Worm (Caenorhabditis elegans) whole organism, midembryonic: ENCODE results near the gene prmt-4.

Source experiments
- T22C8.4 ChIP-seq: fragments of 200-800 bp; sonication (Bioruptor generic); IDR thresholded peaks from 2 replicates; pipeline ENCODE4 v1.3.6; 2022; ENCODE audit warnings: missing genetic modification characterization, missing compliant biosample characterization
- klf-2 ChIP-seq: fragments of 200-800 bp; sonication (Bioruptor generic); conservative IDR thresholded peaks from 2 replicates; pipeline ENCODE4 v1.3.6; 2022; ENCODE audit warnings: missing genetic modification reagents, missing genetic modification characterization, missing compliant biosample characterization

ce11 chrIV:554005-554404 lies 49.4 kb downstream of the prmt-4 start:
- TF ChIP-seq T22C8.4 (GFP tag; lab: Robert Waterston, UW) (no peak), klf-2 (GFP tag; lab: Robert Waterston, UW) (no peak)
